Worm (Caenorhabditis elegans) whole organism, L3 larva: Measurements from ENCODE around the gene hda-10.
A peak's percentile ranks its signal among the peaks of the same experiment; 100 is the strongest.

Experiments
- ceh-9 ChIP-seq: sonication (generic microtip); optimal IDR thresholded peaks from 2 replicates; lab custom pipeline; 2018; ENCODE audit warnings: missing biosample characterization, missing genetic modification characterization
- elt-2 ChIP-seq: sonication (generic microtip); optimal IDR thresholded peaks from 2 replicates; lab custom pipeline; 2016; ENCODE audit warnings: missing genetic modification reagents, mild to moderate bottlenecking, missing genetic modification characterization, missing compliant biosample characterization
- nhr-25 ChIP-seq: sonication (generic microtip); optimal IDR thresholded peaks from 2 replicates; lab custom pipeline; 2017; ENCODE audit warnings: missing biosample characterization, missing genetic modification characterization
- nhr-77 ChIP-seq: fragments of 150-350 bp; optimal IDR thresholded peaks from 2 replicates; lab custom pipeline; 2014; ENCODE audit warnings: missing biosample characterization, missing genetic modification characterization
- pqm-1 ChIP-seq: fragments of 150-350 bp; optimal IDR thresholded peaks from 2 replicates; lab custom pipeline; 2017; ENCODE audit warnings: missing biosample characterization, missing genetic modification characterization, inconsistent platforms
- sea-2 ChIP-seq: fragments of 150-350 bp; sonication (generic microtip); optimal IDR thresholded peaks from 4 replicates; lab custom pipeline; 2014; ENCODE audit warnings: missing biosample characterization, missing genetic modification reagents, missing genetic modification characterization

ce11 chrII:13908592-13908991 lies 26.1 kb downstream of the hda-10 start, which contains the start of gene citk-1:
- TF ChIP-seq ceh-9 (tag; lab: Kevin White, UChicago) (no peak), pqm-1 (peak; percentile 16), nhr-77 (peak; percentile 9), elt-2 (tag; lab: Kevin White, UChicago) (peak; percentile 34), sea-2 (no peak), nhr-25 (tag; lab: Kevin White, UChicago) (peak; percentile 59)
